Fruit fly (Drosophila melanogaster) whole organism, prepupa: Measurements from ENCODE around the gene sphinx1.

ENCODE experiments used
- Blimp-1 ChIP-seq: fragments of 200-800 bp; sonication (Bioruptor generic); optimal IDR thresholded peaks from 3 replicates; lab custom pipeline; 2017; ENCODE audit warnings: missing biosample characterization, missing genetic modification characterization, mild to moderate bottlenecking, moderate library complexity, missing genetic modification reagents
- CG6792 ChIP-seq: fragments of 200-800 bp; sonication (Bioruptor generic); optimal IDR thresholded peaks from 3 replicates; lab custom pipeline; 2016; ENCODE audit warnings: missing biosample characterization, missing genetic modification characterization
- Eip78C ChIP-seq: fragments of 200-800 bp; sonication (Bioruptor generic); peaks from one replicate; lab custom pipeline; 2016; ENCODE audit warnings: missing biosample characterization, missing genetic modification characterization
- Lpt ChIP-seq: fragments of 200-800 bp; sonication (Bioruptor generic); optimal IDR thresholded peaks from 3 replicates; lab custom pipeline; 2016; ENCODE audit warnings: missing biosample characterization, missing genetic modification characterization
- Sox102F ChIP-seq: fragments of 200-800 bp; sonication (Bioruptor generic); optimal IDR thresholded peaks from 2 replicates; lab custom pipeline; 2016; ENCODE audit warnings: missing biosample characterization, mild to moderate bottlenecking, missing genetic modification characterization
- Sox14 ChIP-seq: fragments of 200-800 bp; sonication (Bioruptor generic); optimal IDR thresholded peaks from 3 replicates; lab custom pipeline; 2016; ENCODE audit warnings: missing biosample characterization, missing genetic modification characterization
- fkh ChIP-seq: fragments of 200-800 bp; sonication (Bioruptor generic); optimal IDR thresholded peaks from 3 replicates; lab custom pipeline; 2017; ENCODE audit warnings: missing biosample characterization, mild to moderate bottlenecking, missing genetic modification characterization, moderate library complexity
- salr ChIP-seq, 2 experiments: fragments of 200-800 bp; sonication (Bioruptor generic); optimal IDR thresholded peaks; 3 replicates each; lab custom pipeline; 2016 to 2018; ENCODE audit warnings: missing biosample characterization in 2 of 2, missing genetic modification characterization in 2 of 2, mild to moderate bottlenecking in 1 of 2
- svp ChIP-seq: fragments of 200-800 bp; sonication (Bioruptor generic); peaks from one replicate; lab custom pipeline; 2016; ENCODE audit warnings: missing biosample characterization, missing genetic modification characterization
- topi ChIP-seq: fragments of 200-800 bp; sonication (Bioruptor generic); optimal IDR thresholded peaks from 3 replicates; lab custom pipeline; 2016; ENCODE audit warnings: missing biosample characterization, missing genetic modification characterization

DNA sequence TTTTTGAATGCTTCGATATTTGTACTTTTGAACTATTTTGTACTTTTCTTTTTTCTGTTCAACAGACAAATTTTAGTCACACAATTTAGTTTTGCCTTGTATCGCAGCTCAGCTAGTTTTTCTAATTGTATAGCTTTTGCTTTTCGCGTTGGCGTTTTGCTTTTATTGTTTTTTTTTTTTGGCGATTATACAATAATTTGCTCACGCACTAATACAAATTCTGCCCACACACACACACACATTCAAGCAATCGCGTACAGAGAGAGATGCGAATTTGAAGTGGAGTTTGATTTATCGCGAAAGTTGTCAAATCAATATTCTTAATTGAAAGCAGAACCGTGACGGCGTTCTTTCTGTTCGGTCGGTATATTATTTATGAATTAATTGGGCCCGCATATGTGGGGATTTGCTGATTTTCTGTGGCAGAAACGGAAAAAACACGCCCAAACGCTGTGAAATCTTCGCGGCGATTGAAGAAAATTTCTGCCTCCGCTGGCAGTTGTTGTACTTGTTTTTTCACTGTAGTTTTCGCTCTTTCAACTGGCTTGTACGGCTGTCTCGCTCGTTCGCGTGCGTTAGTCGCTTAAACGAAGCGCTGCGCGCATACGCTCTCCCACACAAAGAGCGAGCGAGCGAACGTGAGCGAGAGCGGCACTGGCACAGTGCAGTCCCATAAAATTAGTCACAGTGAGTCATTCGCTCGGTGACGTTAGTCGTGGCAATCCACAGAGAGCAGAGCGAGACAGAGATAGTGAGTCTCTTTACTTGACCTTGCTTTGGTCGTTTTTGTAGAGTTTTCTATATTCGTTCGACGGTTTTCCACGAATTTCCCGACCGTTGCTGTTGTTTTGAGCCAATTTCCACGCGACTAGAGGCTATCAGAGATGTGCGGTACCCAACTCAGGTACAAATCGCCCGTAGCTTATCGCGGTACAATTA is 4.2 kb downstream of the sphinx1 start, which contains the start of gene Rac2:
- TF ChIP-seq CG6792 (GFP tag; lab: Kevin White, UChicago) (no peak), fkh (GFP tag; lab: Kevin White, UChicago) (peak; percentile 58), Lpt (peak; percentile 54), svp (peak; percentile 88), Eip78C (peak; percentile 83), topi (GFP tag; lab: Kevin White, UChicago) (peak; percentile 31), Blimp-1 (GFP tag; lab: Kevin White, UChicago) (no peak), Sox102F (GFP tag; lab: Kevin White, UChicago) (peak; percentile 28), Sox14 (GFP tag; lab: Kevin White, UChicago) (peak; percentile 67), salr (GFP tag; optimal IDR thresholded peaks at IDR 0.05; lab: Kevin White, UChicago) (peak; percentile 46 to 67)
